Worm (Caenorhabditis elegans) whole organism, L3 larva: ENCODE measurements around the gene Y43B11AL.1.
A peak's percentile ranks its signal among the peaks of the same experiment; 100 is the strongest.

ENCODE experiments used
- eor-1 ChIP-seq, 2 experiments: fragments of 150-350 bp; optimal IDR thresholded peaks; 2 replicates each; lab custom pipeline; 2014 to 2018; ENCODE audit warnings: missing biosample characterization in 2 of 2, missing genetic modification characterization in 2 of 2
- hmg-11 ChIP-seq: sonication (generic microtip); optimal IDR thresholded peaks from 2 replicates; lab custom pipeline; 2016; ENCODE audit warnings: missing genetic modification characterization, missing compliant biosample characterization
- nhr-237 ChIP-seq: fragments of 150-350 bp; optimal IDR thresholded peaks from 2 replicates; lab custom pipeline; 2014; ENCODE audit warnings: missing biosample characterization, missing genetic modification characterization
- nhr-25 ChIP-seq: sonication (generic microtip); optimal IDR thresholded peaks from 2 replicates; lab custom pipeline; 2017; ENCODE audit warnings: missing biosample characterization, missing genetic modification characterization
- nhr-28 ChIP-seq: fragments of 150-350 bp; optimal IDR thresholded peaks from 2 replicates; lab custom pipeline; 2014; ENCODE audit warnings: missing biosample characterization, missing genetic modification characterization
- nhr-67 ChIP-seq: fragments of 150-350 bp; optimal IDR thresholded peaks from 2 replicates; lab custom pipeline; 2014; ENCODE audit warnings: missing biosample characterization, missing genetic modification characterization
- pha-4 ChIP-seq: fragments of 150-350 bp; optimal IDR thresholded peaks from 2 replicates; lab custom pipeline; 2014; ENCODE audit warnings: missing biosample characterization, missing genetic modification reagents, missing genetic modification characterization
- sea-2 ChIP-seq: fragments of 150-350 bp; sonication (generic microtip); optimal IDR thresholded peaks from 4 replicates; lab custom pipeline; 2014; ENCODE audit warnings: missing biosample characterization, missing genetic modification reagents, missing genetic modification characterization
- skn-1 ChIP-seq: fragments of 150-350 bp; optimal IDR thresholded peaks from 2 replicates; lab custom pipeline; 2014; ENCODE audit warnings: missing biosample characterization, missing genetic modification characterization
- snpc-4 ChIP-seq: fragments of 150-350 bp; optimal IDR thresholded peaks from 2 replicates; lab custom pipeline; 2014; ENCODE audit warnings: missing biosample characterization, missing genetic modification characterization
- tbx-2 ChIP-seq: sonication (generic microtip); optimal IDR thresholded peaks from 2 replicates; lab custom pipeline; 2016; ENCODE audit warnings: mild to moderate bottlenecking, missing genetic modification characterization, missing compliant biosample characterization
- unc-39 ChIP-seq: sonication (generic microtip); optimal IDR thresholded peaks from 4 replicates; lab custom pipeline; 2017; ENCODE audit warnings: missing biosample characterization, missing genetic modification characterization

DNA sequence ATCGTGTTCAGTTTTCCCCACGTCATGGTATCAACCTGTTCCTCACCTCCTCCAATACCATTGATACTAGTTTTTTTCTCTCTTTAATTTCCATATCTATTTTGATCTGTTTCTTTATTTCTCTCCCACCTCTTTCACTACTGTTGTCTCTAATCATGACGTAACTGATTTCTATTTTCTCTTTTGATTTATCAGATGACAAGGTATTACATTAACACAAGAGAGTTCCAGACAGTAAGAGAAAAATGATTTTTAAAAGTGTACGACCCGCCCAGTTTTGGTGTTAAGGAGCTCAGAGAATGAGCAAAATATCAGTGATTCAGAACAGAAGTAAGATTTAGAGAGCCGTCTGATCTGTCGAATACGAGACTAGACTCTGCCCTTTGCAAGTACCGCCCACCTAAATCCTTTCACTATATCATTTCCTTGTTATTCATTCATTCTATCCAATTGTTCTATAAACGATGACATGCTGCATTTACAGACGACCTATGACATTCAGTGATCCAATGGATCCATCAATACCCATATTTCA is 15.4 kb upstream of the Y43B11AL.1 start, which contains the start of gene nhr-105:
- TF ChIP-seq snpc-4 (tag; lab: Kevin White, UChicago), result peak; percentile 45
- no peak for TF ChIP-seq unc-39 (tag; lab: Kevin White, UChicago)
- TF ChIP-seq skn-1 (tag; lab: Kevin White, UChicago), result no peak
- TF ChIP-seq sea-2, result no peak
- no peak for TF ChIP-seq nhr-28 (tag; lab: Kevin White, UChicago)
- TF ChIP-seq pha-4 (tag; lab: Kevin White, UChicago), result peak; percentile 40
- TF ChIP-seq nhr-67 (tag; lab: Kevin White, UChicago), result no peak
- peak; percentile 67 for TF ChIP-seq nhr-25
- no peak for TF ChIP-seq eor-1 (tag; optimal IDR thresholded peaks at IDR 0.05; lab: Kevin White, UChicago)
- TF ChIP-seq nhr-237 (tag; lab: Kevin White, UChicago), result no peak
- no peak for TF ChIP-seq hmg-11 (tag; lab: Kevin White, UChicago)
- TF ChIP-seq tbx-2, result no peak
